Fruit fly (Drosophila melanogaster): Measurements from ENCODE around the gene CG2519.

Gene CG2519

DNA sequence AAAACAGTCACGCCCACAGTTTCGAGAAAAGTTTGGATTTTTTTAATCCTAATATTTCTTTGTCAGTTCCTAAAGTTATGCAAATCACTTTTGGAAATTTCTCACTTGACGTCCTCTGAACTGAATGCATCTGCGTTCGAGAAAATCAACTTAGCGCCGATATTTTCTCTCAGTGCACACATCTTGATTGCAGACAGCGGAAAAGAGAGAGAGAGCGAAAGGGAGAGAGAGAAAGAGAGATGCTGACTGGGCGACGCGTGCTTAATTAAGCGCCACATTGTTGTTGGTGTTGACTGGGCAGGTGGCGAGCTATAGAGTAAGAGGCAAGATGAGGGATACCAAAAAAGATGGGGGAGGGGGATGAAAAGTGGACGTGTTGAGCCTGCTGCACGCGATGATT lies 28.9 kb downstream of the CG2519 start (continued):
- peak; percentile 56 for TF ChIP-seq Blimp-1 (GFP tag; optimal IDR thresholded peaks at IDR 0.05)
- TF ChIP-seq CG7357 (GFP tag; IDR thresholded peaks at IDR 0.05): 0 out of 3 replicates have a peak, but pooled peaks have one; percentile 28
- TF ChIP-seq CG7987 (GFP tag; optimal IDR thresholded peaks at IDR 0.05): no peak
- peak; percentile 57 for TF ChIP-seq CG12391 (tag; optimal IDR thresholded peaks at IDR 0.05)
- TF ChIP-seq Kr (GFP tag; optimal IDR thresholded peaks at IDR 0.05): no peak
- TF ChIP-seq CG10543 (GFP tag; optimal IDR thresholded peaks at IDR 0.05): no peak
- TF ChIP-seq ATbp (GFP tag; optimal IDR thresholded peaks at IDR 0.05): peak; percentile 67
- no peak for TF ChIP-seq dan (GFP tag; IDR thresholded peaks at IDR 0.05)
- TF ChIP-seq MESR4 (GFP tag; optimal IDR thresholded peaks at IDR 0.05): no peak
- TF ChIP-seq al (GFP tag; IDR thresholded peaks at IDR 0.05): no peak
- no peak for TF ChIP-seq run (tag; optimal IDR thresholded peaks at IDR 0.05)
- TF ChIP-seq emc (GFP tag; optimal IDR thresholded peaks at IDR 0.05): no peak
- TF ChIP-seq CG4328 (GFP tag; optimal IDR thresholded peaks at IDR 0.05): no peak
- peak; percentile 74 for TF ChIP-seq chm (GFP tag; IDR thresholded peaks at IDR 0.05)
- no peak for TF ChIP-seq ab (GFP tag; optimal IDR thresholded peaks at IDR 0.05)
- TF ChIP-seq CG3065 (GFP tag; optimal IDR thresholded peaks at IDR 0.05): peak; percentile 29
- TF ChIP-seq NC2α (GFP tag; optimal IDR thresholded peaks at IDR 0.05): peak; percentile 19
- TF ChIP-seq eyg (GFP tag; optimal IDR thresholded peaks at IDR 0.05): no peak
- TF ChIP-seq Xrp1 (GFP tag; IDR thresholded peaks at IDR 0.05): peak; percentile 57
- TF ChIP-seq HmgD (GFP tag; optimal IDR thresholded peaks at IDR 0.05): no peak
- TF ChIP-seq CG2120 (GFP tag; optimal IDR thresholded peaks at IDR 0.05): peak; percentile 36
- peak; percentile 67 for TF ChIP-seq Oli (tag; optimal IDR thresholded peaks at IDR 0.05)
- TF ChIP-seq jing (GFP tag; optimal IDR thresholded peaks at IDR 0.05): peak; percentile 29
- TF ChIP-seq wek (GFP tag; optimal IDR thresholded peaks at IDR 0.05): no peak
- peak; percentile 34 for TF ChIP-seq CG13624 (GFP tag; optimal IDR thresholded peaks at IDR 0.05)
- TF ChIP-seq NK7.1 (GFP tag; optimal IDR thresholded peaks at IDR 0.05): no peak
- peak; percentile 15 for TF ChIP-seq Fer3 (tag; optimal IDR thresholded peaks at IDR 0.05)
- TF ChIP-seq ac (GFP tag; optimal IDR thresholded peaks at IDR 0.05): no peak
- no peak for TF ChIP-seq CG8478 (optimal IDR thresholded peaks at IDR 0.05)
- no peak for TF ChIP-seq Doc3 (GFP tag; IDR thresholded peaks at IDR 0.05; ENCODE audit: partially characterized antibody)
- no peak for TF ChIP-seq gt (GFP tag; IDR thresholded peaks at IDR 0.05)
- no peak for TF ChIP-seq CG11247 (GFP tag; IDR thresholded peaks at IDR 0.05)
- TF ChIP-seq CG14441 (GFP tag; IDR thresholded peaks at IDR 0.05): no peak
- peak; percentile 33 for TF ChIP-seq CG12769 (tag; optimal IDR thresholded peaks at IDR 0.05)
- TF ChIP-seq nom (GFP tag; optimal IDR thresholded peaks at IDR 0.05): peak; percentile 26
- no peak for TF ChIP-seq CG6854 (GFP tag; optimal IDR thresholded peaks at IDR 0.05)
- no peak for TF ChIP-seq knrl (GFP tag; IDR thresholded peaks at IDR 0.05; ENCODE audit: partially characterized antibody)
- no peak for TF ChIP-seq CG10959 (GFP tag; IDR thresholded peaks at IDR 0.05)
- no peak for TF ChIP-seq Sry-δ (GFP tag; optimal IDR thresholded peaks at IDR 0.05)
- TF ChIP-seq bab2 (GFP tag; optimal IDR thresholded peaks at IDR 0.05): peak; percentile 32
- peak; percentile 68; the same call in 1 of the 3 replicates for TF ChIP-seq CG11456 (GFP tag; IDR thresholded peaks at IDR 0.05)
- TF ChIP-seq HLH3B (GFP tag; IDR thresholded peaks at IDR 0.05): peak; percentile 32; the same call in 1 of the 2 replicates
- peak; percentile 91 for TF ChIP-seq Awh (GFP tag; IDR thresholded peaks at IDR 0.05)
- peak; percentile 1 for TF ChIP-seq Camta (GFP tag; optimal IDR thresholded peaks at IDR 0.05)
- TF ChIP-seq YL-1 (GFP tag; optimal IDR thresholded peaks at IDR 0.05): no peak
- peak; percentile 21 for TF ChIP-seq kah (GFP tag; optimal IDR thresholded peaks at IDR 0.05)
- TF ChIP-seq luna (GFP tag; optimal IDR thresholded peaks at IDR 0.05): no peak
- no peak for TF ChIP-seq sqz (GFP tag; optimal IDR thresholded peaks at IDR 0.05)
- peak; percentile 4 for TF ChIP-seq CG10654 (GFP tag; optimal IDR thresholded peaks at IDR 0.05)
- 0 out of 2 replicates have a peak, but pooled peaks have one; percentile 37 for TF ChIP-seq ap (GFP tag; IDR thresholded peaks at IDR 0.05)
- no peak for TF ChIP-seq Scr (GFP tag; IDR thresholded peaks at IDR 0.05; ENCODE audit: partially characterized antibody)
- peak; percentile 18 for TF ChIP-seq CG18764 (GFP tag; optimal IDR thresholded peaks at IDR 0.05)

All from whole organism, embryonic.